Worm (Caenorhabditis elegans) whole organism, L4 larva: Measurements from ENCODE around the gene chst-1.

ENCODE experiments used
- F10B5.3 ChIP-seq: sonication (generic microtip); optimal IDR thresholded peaks from 2 replicates; lab custom pipeline; 2016; ENCODE audit warnings: mild to moderate bottlenecking, missing genetic modification characterization, missing compliant biosample characterization
- F26F4.8 ChIP-seq: fragments of 200-800 bp; sonication (Bioruptor generic); conservative IDR thresholded peaks from 2 replicates; pipeline ENCODE4 v1.3.6; 2022; ENCODE audit warnings: missing genetic modification characterization, missing compliant biosample characterization
- F37D6.2 ChIP-seq: sonication (generic microtip); optimal IDR thresholded peaks from 2 replicates; lab custom pipeline; 2016; ENCODE audit warnings: mild to moderate bottlenecking, missing genetic modification characterization, missing compliant biosample characterization
- R02D3.7 ChIP-seq: fragments of 150-350 bp; sonication (generic microtip); optimal IDR thresholded peaks from 3 replicates; lab custom pipeline; 2014; ENCODE audit warnings: missing biosample characterization, missing genetic modification characterization
- Y48G9A.11 ChIP-seq: fragments of 200-800 bp; sonication (Bioruptor generic); IDR thresholded peaks from 2 replicates; pipeline ENCODE4 v1.3.6; 2022; ENCODE audit warnings: missing genetic modification reagents, missing genetic modification characterization, missing compliant biosample characterization
- aly-2 ChIP-seq: sonication (generic microtip); optimal IDR thresholded peaks from 2 replicates; lab custom pipeline; 2018; ENCODE audit warnings: missing biosample characterization, missing genetic modification characterization
- ama-1 ChIP-seq: fragments of 150-350 bp; optimal IDR thresholded peaks from 2 replicates; lab custom pipeline; 2014; ENCODE audit warnings: inconsistent platforms, mixed read lengths
- attf-4 ChIP-seq: sonication (generic microtip); optimal IDR thresholded peaks from 3 replicates; lab custom pipeline; 2017; ENCODE audit warnings: missing biosample characterization, missing genetic modification characterization
- ceh-20 ChIP-seq: fragments of 200-800 bp; sonication (Bioruptor generic); IDR thresholded peaks from 2 replicates; pipeline ENCODE4 v1.3.6; 2022; ENCODE audit warnings: missing genetic modification reagents, missing genetic modification characterization, missing compliant biosample characterization
- ceh-44 ChIP-seq: fragments of 200-800 bp; sonication (Bioruptor generic); IDR thresholded peaks from 2 replicates; pipeline ENCODE4 v1.3.6; 2022; ENCODE audit warnings: missing genetic modification reagents, missing genetic modification characterization, missing compliant biosample characterization
- ceh-62 ChIP-seq: sonication (generic microtip); optimal IDR thresholded peaks from 2 replicates; lab custom pipeline; 2017; ENCODE audit warnings: missing biosample characterization, missing genetic modification characterization
- daf-16 ChIP-seq, 3 experiments: sonication (generic microtip); optimal IDR thresholded peaks; 2 replicates each; lab custom pipeline; 2016 to 2017; ENCODE audit warnings: missing genetic modification characterization in 3 of 3, missing genetic modification reagents in 3 of 3, mild to moderate bottlenecking in 2 of 3, missing compliant biosample characterization in 2 of 3, missing biosample characterization in 1 of 3, moderate library complexity in 1 of 3
- daf-8 ChIP-seq: fragments of 200-800 bp; sonication (Bioruptor generic); IDR thresholded peaks from 2 replicates; pipeline ENCODE4 v1.3.6; 2022; ENCODE audit warnings: missing genetic modification characterization, missing compliant biosample characterization
- dmd-6 ChIP-seq: fragments of 200-800 bp; sonication (Bioruptor generic); IDR thresholded peaks from 2 replicates; pipeline ENCODE4 v1.3.6; 2022; ENCODE audit warnings: missing genetic modification reagents, missing genetic modification characterization, missing compliant biosample characterization
- dmd-9 ChIP-seq: fragments of 200-800 bp; sonication (Bioruptor generic); IDR thresholded peaks from 2 replicates; pipeline ENCODE4 v1.3.6; 2022; ENCODE audit warnings: missing genetic modification reagents, missing genetic modification characterization, missing compliant biosample characterization
- duxl-1 ChIP-seq: sonication (generic microtip); optimal IDR thresholded peaks from 2 replicates; lab custom pipeline; 2016; ENCODE audit warnings: mild to moderate bottlenecking, missing genetic modification characterization, moderate library complexity, missing compliant biosample characterization; ENCODE audit not compliant: poor library complexity
- dve-1 ChIP-seq: sonication (generic microtip); optimal IDR thresholded peaks from 2 replicates; lab custom pipeline; 2017; ENCODE audit warnings: antibody characterized with exemption, mild to moderate bottlenecking, missing genetic modification characterization, missing compliant biosample characterization; ENCODE audit not compliant: insufficient read depth
- egl-43 ChIP-seq: fragments of 200-800 bp; sonication (Bioruptor generic); IDR thresholded peaks from 2 replicates; pipeline ENCODE4 v1.3.6; 2022; ENCODE audit warnings: missing genetic modification reagents, missing genetic modification characterization, missing compliant biosample characterization
- fkh-10 ChIP-seq: fragments of 150-350 bp; optimal IDR thresholded peaks from 2 replicates; lab custom pipeline; 2014; ENCODE audit warnings: missing biosample characterization, missing genetic modification reagents, missing genetic modification characterization
- hlh-11 ChIP-seq: fragments of 200-800 bp; sonication (Bioruptor generic); optimal IDR thresholded peaks from 2 replicates; lab custom pipeline; 2018; ENCODE audit warnings: mild to moderate bottlenecking, missing genetic modification characterization, missing compliant biosample characterization
- hlh-30 ChIP-seq: sonication (generic microtip); optimal IDR thresholded peaks from 2 replicates; lab custom pipeline; 2017; ENCODE audit warnings: antibody characterized with exemption, mild to moderate bottlenecking, missing genetic modification characterization, missing compliant biosample characterization; ENCODE audit not compliant: insufficient read depth
- hmg-1.1 ChIP-seq: fragments of 200-800 bp; sonication (Bioruptor generic); IDR thresholded peaks from 2 replicates; pipeline ENCODE4 v1.3.6; 2022; ENCODE audit warnings: missing genetic modification reagents, missing genetic modification characterization, missing compliant biosample characterization
- jun-1 ChIP-seq: fragments of 150-350 bp; optimal IDR thresholded peaks from 2 replicates; lab custom pipeline; 2014; ENCODE audit warnings: missing biosample characterization, missing genetic modification reagents, missing genetic modification characterization
- lin-1 ChIP-seq: fragments of 200-800 bp; sonication (Bioruptor generic); IDR thresholded peaks from 2 replicates; pipeline ENCODE4 v1.3.6; 2022; ENCODE audit warnings: missing genetic modification reagents, missing genetic modification characterization, missing compliant biosample characterization
- lin-13 ChIP-seq: fragments of 150-350 bp; optimal IDR thresholded peaks from 2 replicates; lab custom pipeline; 2014; ENCODE audit warnings: missing biosample characterization, missing genetic modification reagents, missing genetic modification characterization
- lin-15B ChIP-seq: fragments of 150-350 bp; sonication (generic microtip); optimal IDR thresholded peaks from 3 replicates; lab custom pipeline; 2014; ENCODE audit warnings: missing biosample characterization, missing genetic modification characterization
- lir-3 ChIP-seq: sonication (generic microtip); optimal IDR thresholded peaks from 2 replicates; lab custom pipeline; 2016; ENCODE audit warnings: mild to moderate bottlenecking, missing genetic modification characterization, missing compliant biosample characterization
- lsy-2 ChIP-seq, 2 experiments: fragments of 150-350 bp in 1 of 2; sonication (generic microtip) in 1 of 2; optimal IDR thresholded peaks; 2 replicates each; lab custom pipeline; 2014 to 2017; ENCODE audit warnings: missing biosample characterization in 2 of 2, missing genetic modification characterization in 2 of 2
- madf-9 ChIP-seq: fragments of 200-800 bp; sonication (Bioruptor generic); conservative IDR thresholded peaks from 2 replicates; pipeline ENCODE4 v1.3.6; 2022; ENCODE audit warnings: missing genetic modification reagents, missing genetic modification characterization, missing compliant biosample characterization
- mdl-1 ChIP-seq, 2 experiments: fragments of 150-350 bp in 1 of 2; sonication (generic microtip) in 1 of 2; optimal IDR thresholded peaks; 2 replicates each; lab custom pipeline; 2014 to 2017; ENCODE audit warnings: missing biosample characterization in 2 of 2, missing genetic modification characterization in 2 of 2
- mep-1 ChIP-seq: fragments of 150-350 bp; sonication (generic microtip); optimal IDR thresholded peaks from 3 replicates; lab custom pipeline; 2014; ENCODE audit warnings: missing biosample characterization, missing genetic modification characterization
- mes-2 ChIP-seq: sonication (generic microtip); optimal IDR thresholded peaks from 2 replicates; lab custom pipeline; 2016; ENCODE audit warnings: missing genotype, mild to moderate bottlenecking, missing genetic modification characterization, missing compliant biosample characterization; ENCODE audit not compliant: poor library complexity, severe bottlenecking
- nhr-102 ChIP-seq: sonication (generic microtip); optimal IDR thresholded peaks from 2 replicates; lab custom pipeline; 2016; ENCODE audit warnings: mild to moderate bottlenecking, missing genetic modification characterization, moderate library complexity, missing compliant biosample characterization
- nhr-237 ChIP-seq: sonication (generic microtip); optimal IDR thresholded peaks from 2 replicates; lab custom pipeline; 2017; ENCODE audit warnings: missing biosample characterization, missing genetic modification characterization
- nhr-41 ChIP-seq: fragments of 200-800 bp; sonication (Bioruptor generic); IDR thresholded peaks from 2 replicates; pipeline ENCODE4 v1.3.6; 2022; ENCODE audit warnings: missing genetic modification reagents, missing genetic modification characterization, missing compliant biosample characterization
- nhr-42 ChIP-seq: fragments of 200-800 bp; sonication (Bioruptor generic); IDR thresholded peaks from 2 replicates; pipeline ENCODE4 v1.3.6; 2022; ENCODE audit warnings: missing genetic modification characterization, missing compliant biosample characterization
- php-3 ChIP-seq: fragments of 200-800 bp; sonication (Bioruptor generic); IDR thresholded peaks from 2 replicates; pipeline ENCODE4 v1.3.6; 2022; ENCODE audit warnings: missing genetic modification reagents, missing genetic modification characterization, missing compliant biosample characterization
- saeg-2 ChIP-seq: fragments of 200-800 bp; sonication (Bioruptor generic); IDR thresholded peaks from 2 replicates; pipeline ENCODE4 v1.3.6; 2022; ENCODE audit warnings: missing genetic modification reagents, missing genetic modification characterization, missing compliant biosample characterization
- sdz-12 ChIP-seq: fragments of 200-800 bp; sonication (Bioruptor generic); optimal IDR thresholded peaks from 2 replicates; lab custom pipeline; 2018; ENCODE audit warnings: mild to moderate bottlenecking, missing genetic modification characterization, missing compliant biosample characterization
- set-16 ChIP-seq: fragments of 200-800 bp; sonication (Bioruptor generic); IDR thresholded peaks from 2 replicates; pipeline ENCODE4 v1.3.6; 2022; ENCODE audit warnings: missing genetic modification reagents, missing genetic modification characterization, missing compliant biosample characterization
- snpc-4 ChIP-seq: fragments of 150-350 bp; optimal IDR thresholded peaks from 2 replicates; lab custom pipeline; 2014; ENCODE audit warnings: missing biosample characterization, missing genetic modification characterization
- zfp-2 ChIP-seq: sonication (generic microtip); optimal IDR thresholded peaks from 2 replicates; lab custom pipeline; 2016; ENCODE audit warnings: mild to moderate bottlenecking, missing genetic modification characterization, missing compliant biosample characterization
- zip-11 ChIP-seq: fragments of 200-800 bp; sonication (Bioruptor generic); IDR thresholded peaks from 2 replicates; pipeline ENCODE4 v1.3.6; 2022; ENCODE audit warnings: missing genetic modification characterization, missing compliant biosample characterization
- zip-2 ChIP-seq: fragments of 150-350 bp; optimal IDR thresholded peaks from 2 replicates; lab custom pipeline; 2014; ENCODE audit warnings: missing biosample characterization, missing genetic modification characterization
- ztf-7 ChIP-seq: fragments of 150-350 bp; optimal IDR thresholded peaks from 2 replicates; lab custom pipeline; 2014; ENCODE audit warnings: missing biosample characterization, missing genetic modification characterization

The chst-1 gene

ce11 chrII:8131413-8131966, 24.7 kb upstream of the chst-1 start (continued):
- TF ChIP-seq R02D3.7 (tag; lab: Kevin White, UChicago) = no peak
- TF ChIP-seq zfp-2 (tag; lab: Kevin White, UChicago) = no peak
- no peak for TF ChIP-seq dmd-9 (GFP tag; lab: Robert Waterston, UW)
- peak; percentile 46 to 78 for TF ChIP-seq lsy-2 (tag; optimal IDR thresholded peaks at IDR 0.05; lab: Kevin White, UChicago)
- peak; percentile 80 for TF ChIP-seq egl-43 (GFP tag; lab: Robert Waterston, UW)
- TF ChIP-seq mdl-1 (tag; optimal IDR thresholded peaks at IDR 0.05; lab: Kevin White, UChicago) = no peak
- peak; percentile 39; the same call in 1 of the 2 replicates for TF ChIP-seq ceh-20
- TF ChIP-seq fkh-10 (GFP tag; lab: Kevin White, UChicago) = peak; percentile 67
- no peak for TF ChIP-seq lin-13
- peak; percentile 24 for TF ChIP-seq dve-1 (tag; lab: Kevin White, UChicago)
- TF ChIP-seq F26F4.8 (GFP tag; lab: Robert Waterston, UW) = no peak
- peak; percentile 59 for TF ChIP-seq F37D6.2 (tag; lab: Kevin White, UChicago)
- peak; percentile 57 for TF ChIP-seq nhr-42 (GFP tag; lab: Robert Waterston, UW)
- no peak for TF ChIP-seq daf-8 (GFP tag; lab: Robert Waterston, UW)
- no peak for TF ChIP-seq lin-1

ce11 chrII:8130792-8131191, 24.0 kb upstream of the chst-1 start:
- TF ChIP-seq jun-1 (no peak), mep-1 (tag; lab: Kevin White, UChicago) (peak; percentile 20), F10B5.3 (tag; lab: Kevin White, UChicago) (no peak), zfp-2 (tag; lab: Kevin White, UChicago) (no peak), lir-3 (tag; lab: Kevin White, UChicago) (no peak), saeg-2 (GFP tag; lab: Robert Waterston, UW) (peak; percentile 12; the same call in 1 of the 2 replicates), ama-1 (lab: Kevin White, UChicago) (peak; percentile 9), ztf-7 (tag; lab: Kevin White, UChicago) (no peak), nhr-42 (GFP tag; lab: Robert Waterston, UW) (no peak), mes-2 (tag; lab: Kevin White, UChicago) (peak; percentile 44), php-3 (GFP tag; lab: Robert Waterston, UW) (no peak), hmg-1.1 (GFP tag; lab: Robert Waterston, UW) (no peak), lin-15B (tag; lab: Kevin White, UChicago) (no peak), snpc-4 (tag; lab: Kevin White, UChicago) (no peak), nhr-102 (tag; lab: Kevin White, UChicago) (no peak), aly-2 (tag; lab: Kevin White, UChicago) (no peak), lin-1 (no peak)
- TF ChIP-seq, all 104 proteins: peak for 4

ce11 chrII:8129495-8130010, 22.8 kb upstream of the chst-1 start, which contains the start of gene ulp-4:
Gene ulp-4 (plus strand): TSS chrII:8129960.
- peak; percentile 46; the same call in 1 of the 2 replicates for TF ChIP-seq dmd-6 (GFP tag; lab: Robert Waterston, UW)
- TF ChIP-seq ceh-62 = no peak
- no peak for TF ChIP-seq zip-2 (tag; lab: Kevin White, UChicago)
- TF ChIP-seq ama-1 (lab: Kevin White, UChicago) = no peak
- TF ChIP-seq sdz-12 (GFP tag; lab: Kevin White, UChicago) = no peak
- TF ChIP-seq mes-2 (tag; lab: Kevin White, UChicago) = peak; percentile 30
- TF ChIP-seq nhr-41 (GFP tag; lab: Robert Waterston, UW) = no peak
- TF ChIP-seq hlh-30 = no peak
- TF ChIP-seq zip-11 (GFP tag; lab: Robert Waterston, UW) = no peak
- no peak for TF ChIP-seq attf-4 (tag; lab: Kevin White, UChicago)
- no peak for TF ChIP-seq snpc-4 (tag; lab: Kevin White, UChicago)
- no peak for TF ChIP-seq saeg-2 (GFP tag; lab: Robert Waterston, UW)
- TF ChIP-seq nhr-237 (tag; lab: Kevin White, UChicago) = no peak
- TF ChIP-seq lin-15B (tag; lab: Kevin White, UChicago) = no peak
- TF ChIP-seq mdl-1 (tag; optimal IDR thresholded peaks at IDR 0.05; lab: Kevin White, UChicago) = no peak
- peak in 1 of 2 experiments; percentile 10 for TF ChIP-seq daf-16 (GFP tag; optimal IDR thresholded peaks at IDR 0.05; lab: Kevin White, UChicago)
- TF ChIP-seq daf-16 (tag; optimal IDR thresholded peaks at IDR 0.05; lab: Kevin White, UChicago) = no peak
- no peak for TF ChIP-seq madf-9
- TF ChIP-seq hlh-11 (tag; lab: Kevin White, UChicago) = peak; percentile 18
- TF ChIP-seq Y48G9A.11 (GFP tag; lab: Robert Waterston, UW) = no peak
- TF ChIP-seq zfp-2 (tag; lab: Kevin White, UChicago) = no peak
- no peak for TF ChIP-seq ceh-44 (GFP tag; lab: Robert Waterston, UW)
- no peak for TF ChIP-seq duxl-1 (tag; lab: Kevin White, UChicago)
- no peak for TF ChIP-seq set-16
